Fruit fly (Drosophila melanogaster) whole organism, embryonic: Measurements from ENCODE around the gene CG31268.

Experiments
- B-H1 ChIP-seq: fragments of 200-800 bp; sonication (Bioruptor generic); IDR thresholded peaks from 3 replicates; pipeline ENCODE4 v1.3.6; 2022; ENCODE audit warnings: missing biosample characterization, missing genetic modification characterization
- Blimp-1 ChIP-seq: fragments of 200-800 bp; sonication (Bioruptor generic); optimal IDR thresholded peaks from 3 replicates; lab custom pipeline; 2018; ENCODE audit warnings: missing biosample characterization, missing genetic modification characterization, mild to moderate bottlenecking, moderate library complexity, missing genetic modification reagents
- CG10654 ChIP-seq: fragments of 200-800 bp; sonication (Bioruptor generic); optimal IDR thresholded peaks from 2 replicates; lab custom pipeline; 2016; ENCODE audit warnings: missing biosample characterization, missing genetic modification characterization
- CG11093 ChIP-seq: fragments of 200-800 bp; sonication (Bioruptor generic); IDR thresholded peaks from 3 replicates; pipeline ENCODE4 v1.3.6; 2022; ENCODE audit warnings: missing biosample characterization, missing genetic modification characterization
- CG1233 ChIP-seq: fragments of 200-800 bp; sonication (Bioruptor generic); optimal IDR thresholded peaks from 4 replicates; lab custom pipeline; 2018; ENCODE audit warnings: missing biosample characterization, mild to moderate bottlenecking, missing genetic modification characterization
- CG13424 ChIP-seq: fragments of 200-800 bp; sonication (Bioruptor generic); optimal IDR thresholded peaks from 2 replicates; lab custom pipeline; 2019; ENCODE audit warnings: missing biosample characterization, mild to moderate bottlenecking, missing genetic modification characterization, moderate library complexity
- CG14050 ChIP-seq: fragments of 200-800 bp; sonication (Bioruptor generic); IDR thresholded peaks from 3 replicates; pipeline ENCODE4 v1.3.6; 2022; ENCODE audit warnings: missing biosample characterization, missing genetic modification characterization
- CG15601 ChIP-seq: fragments of 200-800 bp; sonication (Bioruptor generic); optimal IDR thresholded peaks from 3 replicates; lab custom pipeline; 2019; ENCODE audit warnings: missing biosample characterization, mild to moderate bottlenecking, missing genetic modification characterization, moderate library complexity
- CG1602 ChIP-seq: fragments of 200-800 bp; sonication (Bioruptor generic); optimal IDR thresholded peaks from 3 replicates; lab custom pipeline; 2016; ENCODE audit warnings: missing biosample characterization, missing genetic modification characterization
- CG17328 ChIP-seq: fragments of 200-800 bp; sonication (Bioruptor generic); IDR thresholded peaks from 2 replicates; pipeline ENCODE4 v1.3.6; 2022; ENCODE audit warnings: missing biosample characterization, missing genetic modification characterization
- CG18599 ChIP-seq: fragments of 200-800 bp; sonication (Bioruptor generic); optimal IDR thresholded peaks from 3 replicates; lab custom pipeline; 2017; ENCODE audit warnings: missing biosample characterization, missing genetic modification characterization, mild to moderate bottlenecking, moderate library complexity, missing genetic modification reagents
- CG2202 ChIP-seq: fragments of 200-800 bp; sonication (Bioruptor generic); optimal IDR thresholded peaks from 2 replicates; lab custom pipeline; 2018; ENCODE audit warnings: missing biosample characterization, mild to moderate bottlenecking, missing genetic modification characterization
- CG31365 ChIP-seq: fragments of 200-800 bp; sonication (Bioruptor generic); optimal IDR thresholded peaks from 2 replicates; lab custom pipeline; 2018; ENCODE audit warnings: missing biosample characterization, mild to moderate bottlenecking, missing genetic modification characterization
- CG4328 ChIP-seq: fragments of 200-800 bp; sonication (Bioruptor generic); optimal IDR thresholded peaks from 3 replicates; lab custom pipeline; 2017; ENCODE audit warnings: missing biosample characterization, missing genetic modification reagents, missing genetic modification characterization
- CG4820 ChIP-seq: fragments of 200-800 bp; sonication (Bioruptor generic); optimal IDR thresholded peaks from 3 replicates; lab custom pipeline; 2016; ENCODE audit warnings: missing biosample characterization, missing genetic modification characterization
- CG7839 ChIP-seq: fragments of 200-800 bp; sonication (Bioruptor generic); optimal IDR thresholded peaks from 3 replicates; lab custom pipeline; 2018; ENCODE audit warnings: missing biosample characterization, mild to moderate bottlenecking, missing genetic modification characterization, moderate library complexity
- CG9727 ChIP-seq: fragments of 200-800 bp; sonication (Bioruptor generic); optimal IDR thresholded peaks from 3 replicates; lab custom pipeline; 2017; ENCODE audit warnings: missing biosample characterization, mild to moderate bottlenecking, missing genetic modification characterization
- CoRest ChIP-seq: fragments of 200-800 bp; sonication (Bioruptor generic); optimal IDR thresholded peaks from 3 replicates; lab custom pipeline; 2018; ENCODE audit warnings: missing biosample characterization, mild to moderate bottlenecking, missing genetic modification characterization, moderate library complexity
- D19A ChIP-seq: fragments of 200-800 bp; optimal IDR thresholded peaks from 3 replicates; lab custom pipeline; 2019; ENCODE audit warnings: missing biosample characterization, mild to moderate bottlenecking, missing genetic modification characterization, moderate library complexity
- Deaf1 ChIP-seq: fragments of 200-800 bp; optimal IDR thresholded peaks from 3 replicates; lab custom pipeline; 2019; ENCODE audit warnings: missing biosample characterization, mild to moderate bottlenecking, missing genetic modification characterization, moderate library complexity
- Drgx ChIP-seq: fragments of 200-800 bp; sonication (Bioruptor generic); IDR thresholded peaks from 2 replicates; pipeline ENCODE4 v1.3.6; 2022; ENCODE audit warnings: missing biosample characterization, missing genetic modification characterization
- Hsf ChIP-seq: fragments of 200-800 bp; sonication (Bioruptor generic); optimal IDR thresholded peaks from 3 replicates; lab custom pipeline; 2016; ENCODE audit warnings: missing biosample characterization, missing genetic modification characterization
- Max ChIP-seq: fragments of 200-800 bp; sonication (Bioruptor generic); optimal IDR thresholded peaks from 2 replicates; lab custom pipeline; 2016; ENCODE audit warnings: missing biosample characterization, mild to moderate bottlenecking, missing genetic modification characterization
- NFAT ChIP-seq: fragments of 200-800 bp; sonication (Bioruptor generic); IDR thresholded peaks from 2 replicates; pipeline ENCODE4 v1.3.6; 2022; ENCODE audit warnings: missing biosample characterization, missing genetic modification characterization
- Optix ChIP-seq: fragments of 200-800 bp; sonication (Bioruptor generic); IDR thresholded peaks from 3 replicates; pipeline ENCODE4 v1.3.6; 2022; ENCODE audit warnings: missing biosample characterization, missing genetic modification characterization
- Xbp1 ChIP-seq: fragments of 200-800 bp; sonication (Bioruptor generic); optimal IDR thresholded peaks from 3 replicates; lab custom pipeline; 2016; ENCODE audit warnings: missing biosample characterization, mild to moderate bottlenecking, missing genetic modification characterization
- Xrp1 ChIP-seq: fragments of 200-800 bp; sonication (Bioruptor generic); IDR thresholded peaks from 2 replicates; pipeline ENCODE4 v1.3.6; 2022; ENCODE audit warnings: missing biosample characterization, missing genetic modification characterization
- YL-1 ChIP-seq: fragments of 200-800 bp; sonication (Bioruptor generic); optimal IDR thresholded peaks from 3 replicates; lab custom pipeline; 2017; ENCODE audit warnings: missing biosample characterization, mild to moderate bottlenecking, missing genetic modification characterization
- bcd ChIP-seq: fragments of 200-800 bp; sonication (Bioruptor generic); optimal IDR thresholded peaks from 2 replicates; lab custom pipeline; 2017; ENCODE audit warnings: missing biosample characterization, mild to moderate bottlenecking, missing genetic modification characterization
- btn ChIP-seq: fragments of 200-800 bp; sonication (Bioruptor generic); optimal IDR thresholded peaks from 2 replicates; lab custom pipeline; 2016; ENCODE audit warnings: missing biosample characterization, missing genetic modification characterization
- cato ChIP-seq: fragments of 200-800 bp; sonication (Bioruptor generic); optimal IDR thresholded peaks from 2 replicates; lab custom pipeline; 2016; ENCODE audit warnings: missing biosample characterization, missing genetic modification characterization, borderline replicate concordance
- corto ChIP-seq: fragments of 200-800 bp; sonication (Bioruptor generic); optimal IDR thresholded peaks from 2 replicates; lab custom pipeline; 2016; ENCODE audit warnings: missing biosample characterization, mild to moderate bottlenecking, missing genetic modification characterization, moderate library complexity
- dan ChIP-seq: fragments of 200-800 bp; sonication (Bioruptor generic); IDR thresholded peaks from 2 replicates; pipeline ENCODE4 v1.3.6; 2022; ENCODE audit warnings: missing biosample characterization, missing genetic modification characterization
- gcm ChIP-seq: fragments of 200-800 bp; sonication (Bioruptor generic); optimal IDR thresholded peaks from 2 replicates; lab custom pipeline; 2019; ENCODE audit warnings: missing biosample characterization, mild to moderate bottlenecking, missing genetic modification characterization, moderate library complexity
- her ChIP-seq: fragments of 200-800 bp; sonication (Bioruptor generic); optimal IDR thresholded peaks from 2 replicates; lab custom pipeline; 2016; ENCODE audit warnings: missing biosample characterization, missing genetic modification characterization
- jumu ChIP-seq: fragments of 200-800 bp; sonication (Bioruptor generic); optimal IDR thresholded peaks from 3 replicates; lab custom pipeline; 2016; ENCODE audit warnings: missing biosample characterization, missing genetic modification characterization
- lbe ChIP-seq: fragments of 200-800 bp; sonication (Bioruptor generic); optimal IDR thresholded peaks from 2 replicates; lab custom pipeline; 2016; ENCODE audit warnings: missing biosample characterization, mild to moderate bottlenecking, missing genetic modification characterization
- nmo ChIP-seq: fragments of 200-800 bp; sonication (Bioruptor generic); optimal IDR thresholded peaks from 2 replicates; lab custom pipeline; 2018; ENCODE audit warnings: missing biosample characterization, mild to moderate bottlenecking, missing genetic modification characterization, moderate library complexity
- row ChIP-seq: fragments of 200-800 bp; sonication (Bioruptor generic); IDR thresholded peaks from 3 replicates; pipeline ENCODE4 v1.3.6; 2022; ENCODE audit warnings: missing biosample characterization, missing genetic modification characterization
- sens ChIP-seq: fragments of 200-800 bp; sonication (Bioruptor generic); peaks from one replicate; lab custom pipeline; 2016; ENCODE audit warnings: missing biosample characterization, missing genetic modification characterization
- sqz ChIP-seq: fragments of 200-800 bp; sonication (Bioruptor generic); optimal IDR thresholded peaks from 3 replicates; lab custom pipeline; 2018; ENCODE audit warnings: missing biosample characterization, mild to moderate bottlenecking, missing genetic modification characterization
- tll ChIP-seq, 2 experiments: fragments of 200-800 bp in 1 of 2; fragments of >200 bp in 1 of 2; sonication (Bioruptor generic) in 1 of 2; optimal IDR thresholded peaks; 2 replicates each; lab custom pipeline; 2017 to 2019; ENCODE audit warnings: missing biosample characterization in 2 of 2, missing genetic modification characterization in 2 of 2, mild to moderate bottlenecking in 1 of 2, moderate library complexity in 1 of 2
- z ChIP-seq: fragments of 200-800 bp; sonication (Bioruptor generic); IDR thresholded peaks from 3 replicates; pipeline ENCODE4 v1.3.6; 2022; ENCODE audit warnings: missing biosample characterization, missing genetic modification characterization
- zfh1 ChIP-seq: fragments of 200-800 bp; sonication (Bioruptor generic); IDR thresholded peaks from 3 replicates; pipeline ENCODE4 v1.3.6; 2022; ENCODE audit warnings: missing biosample characterization, missing genetic modification characterization

CG31268 gene

DNA sequence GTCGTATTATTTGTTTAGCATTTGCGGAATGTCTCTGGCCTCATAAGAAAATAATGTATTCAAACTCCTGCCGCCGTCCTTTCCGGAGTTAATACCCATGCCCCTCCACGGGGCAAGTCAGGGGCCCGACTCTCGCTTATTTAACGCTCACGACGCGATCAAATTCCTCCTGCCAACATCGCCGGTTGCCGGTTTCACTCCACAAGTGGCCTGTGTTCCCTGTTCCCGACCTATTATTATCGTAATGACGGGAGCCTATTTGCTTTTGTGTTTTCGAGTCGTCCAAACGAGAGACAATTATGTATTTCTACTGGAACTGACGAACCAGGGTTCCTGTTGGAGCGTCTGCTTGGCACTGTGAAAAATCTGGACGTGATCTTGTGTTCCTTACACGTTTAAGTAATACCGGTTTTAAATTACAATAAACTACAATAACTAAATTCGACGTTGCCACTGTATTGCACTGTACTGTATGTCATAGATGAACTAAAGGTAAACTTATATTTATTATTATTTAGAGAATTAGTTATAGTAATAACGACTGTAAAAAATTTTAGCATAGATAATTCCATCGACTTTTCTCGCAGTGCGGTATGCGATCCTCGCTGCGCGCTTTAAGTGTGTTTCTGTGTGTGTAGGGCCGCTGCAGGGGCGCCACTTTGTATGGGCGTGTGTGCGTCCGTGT is 21.0 kb downstream of the CG31268 start (continued):
- TF ChIP-seq btn (GFP tag; lab: Kevin White, UChicago) (no peak), CG11093 (peak; percentile 62; the same call in 1 of the 3 replicates), z (GFP tag; lab: Robert Waterston, UW) (0 out of 3 replicates have a peak, but pooled peaks have one; percentile 7), Drgx (GFP tag; lab: Robert Waterston, UW) (peak; percentile 12; the same call in 1 of the 2 replicates), NFAT (0 out of 2 replicates have a peak, but pooled peaks have one; percentile 19), D19A (tag; lab: Kevin White, UChicago) (peak; percentile 64), Xbp1 (GFP tag; lab: Kevin White, UChicago) (peak; percentile 25), nmo (GFP tag; lab: Kevin White, UChicago) (peak; percentile 66), CG18599 (GFP tag; lab: Kevin White, UChicago) (no peak), sqz (GFP tag; lab: Kevin White, UChicago) (peak; percentile 5), CG13424 (tag; lab: Kevin White, UChicago) (peak; percentile 33), Blimp-1 (GFP tag; lab: Kevin White, UChicago) (no peak), CG2202 (tag; lab: Kevin White, UChicago) (peak; percentile 65), lbe (GFP tag; lab: Kevin White, UChicago) (peak; percentile 58), tll (GFP tag; optimal IDR thresholded peaks at IDR 0.05; lab: Kevin White, UChicago) (no peak), zfh1 (GFP tag; lab: Robert Waterston, UW) (peak; percentile 44; the same call in 1 of the 3 replicates), Hsf (GFP tag; lab: Kevin White, UChicago) (peak; percentile 22), CG7839 (peak; percentile 28), Deaf1 (tag; lab: Kevin White, UChicago) (no peak), jumu (GFP tag; lab: Kevin White, UChicago) (peak; percentile 10), CG17328 (GFP tag; lab: Robert Waterston, UW) (peak; percentile 52; the same call in 1 of the 2 replicates), row (GFP tag; lab: Robert Waterston, UW) (peak; percentile 76), gcm (GFP tag; lab: Kevin White, UChicago) (peak; percentile 67), Xrp1 (peak; percentile 77), her (GFP tag; lab: Kevin White, UChicago) (no peak), CG4328 (GFP tag; lab: Kevin White, UChicago) (no peak), dan (GFP tag; lab: Robert Waterston, UW) (no peak; the same call in 1 of the 2 replicates), CG1602 (GFP tag; lab: Kevin White, UChicago) (peak; percentile 52), CG10654 (peak; percentile 1), CG15601 (tag; lab: Kevin White, UChicago) (peak; percentile 12), Optix (GFP tag; lab: Robert Waterston, UW) (0 out of 3 replicates have a peak, but pooled peaks have one; percentile 24), CoRest (tag; lab: Kevin White, UChicago) (peak; percentile 45), corto (peak; percentile 69), B-H1 (no peak), CG4820 (GFP tag; lab: Kevin White, UChicago) (peak; percentile 49), CG14050 (GFP tag; lab: Robert Waterston, UW) (no peak), CG31365 (no peak), cato (peak; percentile 18), sens (GFP tag; lab: Kevin White, UChicago) (peak; percentile 78), CG1233 (GFP tag; lab: Kevin White, UChicago) (peak; percentile 56), bcd (GFP tag; lab: Kevin White, UChicago) (peak; percentile 6), Max (GFP tag; lab: Kevin White, UChicago) (peak; percentile 18), YL-1 (GFP tag; lab: Kevin White, UChicago) (no peak), CG9727 (GFP tag; lab: Kevin White, UChicago) (peak; percentile 89)
